Fruit fly (Drosophila melanogaster) whole organism, pupa: Measurements from ENCODE around the gene Polr1B.
A peak's percentile ranks its signal among the peaks of the same experiment; 100 is the strongest.

Experiments
- CG10348 ChIP-seq: fragments of 200-800 bp; sonication (Bioruptor generic); IDR thresholded peaks from 2 replicates; pipeline ENCODE4 v1.3.6; 2022; ENCODE audit warnings: missing biosample characterization, missing genetic modification characterization
- CG13204 ChIP-seq: fragments of 200-800 bp; sonication (Bioruptor generic); optimal IDR thresholded peaks from 2 replicates; lab custom pipeline; 2018; ENCODE audit warnings: missing biosample characterization, mild to moderate bottlenecking, missing genetic modification characterization, moderate library complexity
- CG17806 ChIP-seq: fragments of 200-800 bp; sonication (Bioruptor generic); optimal IDR thresholded peaks from 2 replicates; lab custom pipeline; 2018; ENCODE audit warnings: missing biosample characterization, mild to moderate bottlenecking, missing genetic modification characterization, moderate library complexity
- CG34367 ChIP-seq: fragments of 200-800 bp; sonication (Bioruptor generic); optimal IDR thresholded peaks from 2 replicates; lab custom pipeline; 2018; ENCODE audit warnings: missing biosample characterization, mild to moderate bottlenecking, missing genetic modification characterization
- CG4496 ChIP-seq: fragments of 200-800 bp; sonication (Bioruptor generic); IDR thresholded peaks from 3 replicates; pipeline ENCODE4 v1.3.6; 2022; ENCODE audit warnings: missing biosample characterization, missing genetic modification characterization
- CG8301 ChIP-seq: fragments of 200-800 bp; sonication (Bioruptor generic); optimal IDR thresholded peaks from 2 replicates; lab custom pipeline; 2018; ENCODE audit warnings: missing biosample characterization, mild to moderate bottlenecking, missing genetic modification characterization
- D1 ChIP-seq: fragments of 200-800 bp; sonication (Bioruptor generic); optimal IDR thresholded peaks from 2 replicates; lab custom pipeline; 2018; ENCODE audit warnings: missing biosample characterization, mild to moderate bottlenecking, missing genetic modification characterization, moderate library complexity
- EcR ChIP-seq: fragments of 200-800 bp; sonication (Bioruptor generic); optimal IDR thresholded peaks from 3 replicates; lab custom pipeline; 2019; ENCODE audit warnings: missing biosample characterization, missing genetic modification characterization, mild to moderate bottlenecking, moderate library complexity, missing genetic modification reagents
- Ets98B ChIP-seq: fragments of 200-800 bp; sonication (Bioruptor generic); IDR thresholded peaks from 2 replicates; pipeline ENCODE4 v1.3.6; 2022; ENCODE audit warnings: missing biosample characterization, missing genetic modification characterization
- Pif1B ChIP-seq: fragments of 200-800 bp; sonication (Bioruptor generic); optimal IDR thresholded peaks from 3 replicates; lab custom pipeline; 2016; ENCODE audit warnings: missing biosample characterization, missing genetic modification characterization

dm6 chr2L:439339-439738 lies 35.3 kb downstream of the Polr1B start:
- TF ChIP-seq CG34367 (tag; lab: Kevin White, UChicago), result peak; percentile 76
- no peak for TF ChIP-seq CG10348 (GFP tag; lab: Robert Waterston, UW)
- TF ChIP-seq CG13204 (GFP tag; lab: Kevin White, UChicago), result no peak
- TF ChIP-seq Pif1B (GFP tag; lab: Kevin White, UChicago), result peak; percentile 82
- no peak for TF ChIP-seq EcR (GFP tag; lab: Kevin White, UChicago)
- TF ChIP-seq CG17806, result peak; percentile 92
- peak; percentile 70 for TF ChIP-seq CG4496 (GFP tag; lab: Robert Waterston, UW)
- TF ChIP-seq CG8301 (tag; lab: Kevin White, UChicago), result peak; percentile 90
- peak; percentile 54 for TF ChIP-seq D1 (tag; lab: Kevin White, UChicago)
- peak; percentile 82 for TF ChIP-seq Ets98B (GFP tag; lab: Robert Waterston, UW)
